Fruit fly (Drosophila melanogaster) whole organism, embryonic: ENCODE results near the gene CG7860.
A peak's percentile ranks its signal among the peaks of the same experiment; 100 is the strongest.

Experiments used
- Bteb2 ChIP-seq: fragments of 200-800 bp; sonication (Bioruptor generic); optimal IDR thresholded peaks from 2 replicates; lab custom pipeline; 2016; ENCODE audit warnings: missing biosample characterization, missing genetic modification characterization
- C15 ChIP-seq: fragments of 200-800 bp; sonication (Bioruptor generic); IDR thresholded peaks from 3 replicates; pipeline ENCODE4 v1.3.6; 2022; ENCODE audit warnings: missing biosample characterization, missing genetic modification characterization
- CG10431 ChIP-seq: fragments of 200-800 bp; sonication (Bioruptor generic); optimal IDR thresholded peaks from 3 replicates; lab custom pipeline; 2018; ENCODE audit warnings: missing biosample characterization, mild to moderate bottlenecking, missing genetic modification characterization
- CG10462 ChIP-seq: fragments of 200-800 bp; sonication (Bioruptor generic); optimal IDR thresholded peaks from 2 replicates; lab custom pipeline; 2016; ENCODE audit warnings: missing biosample characterization, missing genetic modification characterization
- CG10959 ChIP-seq: fragments of 200-800 bp; sonication (Bioruptor generic); IDR thresholded peaks from 2 replicates; pipeline ENCODE4 v1.3.6; 2022; ENCODE audit warnings: missing biosample characterization, missing genetic modification characterization
- CG12659 ChIP-seq: fragments of 200-800 bp; sonication (Bioruptor generic); optimal IDR thresholded peaks from 3 replicates; lab custom pipeline; 2017; ENCODE audit warnings: mild to moderate bottlenecking, missing biosample characterization, missing genetic modification reagents, missing genetic modification characterization
- CG15479 ChIP-seq: fragments of 200-800 bp; sonication (Bioruptor generic); optimal IDR thresholded peaks from 3 replicates; lab custom pipeline; 2019; ENCODE audit warnings: missing biosample characterization, mild to moderate bottlenecking, missing genetic modification characterization, moderate library complexity
- CG15601 ChIP-seq: fragments of 200-800 bp; sonication (Bioruptor generic); optimal IDR thresholded peaks from 3 replicates; lab custom pipeline; 2019; ENCODE audit warnings: missing biosample characterization, mild to moderate bottlenecking, missing genetic modification characterization, moderate library complexity
- CG16779 ChIP-seq: fragments of 200-800 bp; sonication (Bioruptor generic); IDR thresholded peaks from 2 replicates; pipeline ENCODE4 v1.3.6; 2022; ENCODE audit warnings: missing biosample characterization, missing genetic modification characterization
- CG30403 ChIP-seq: fragments of 200-800 bp; sonication (Bioruptor generic); optimal IDR thresholded peaks from 3 replicates; lab custom pipeline; 2016; ENCODE audit warnings: missing biosample characterization, missing genetic modification characterization
- CG3065 ChIP-seq: fragments of 200-800 bp; sonication (Bioruptor generic); optimal IDR thresholded peaks from 2 replicates; lab custom pipeline; 2016; ENCODE audit warnings: missing biosample characterization, missing genetic modification characterization
- CG33557 ChIP-seq: fragments of 200-800 bp; sonication (Bioruptor generic); optimal IDR thresholded peaks from 2 replicates; lab custom pipeline; 2019; ENCODE audit warnings: missing biosample characterization, mild to moderate bottlenecking, missing genetic modification characterization, moderate library complexity
- CG34422 ChIP-seq: fragments of 200-800 bp; sonication (Bioruptor generic); IDR thresholded peaks from 3 replicates; pipeline ENCODE4 v1.3.6; 2022; ENCODE audit warnings: missing biosample characterization, missing genetic modification characterization
- CG3847 ChIP-seq: fragments of 200-800 bp; sonication (Bioruptor generic); IDR thresholded peaks from 2 replicates; pipeline ENCODE4 v1.3.6; 2022; ENCODE audit warnings: missing biosample characterization, missing genetic modification characterization
- CG7556 ChIP-seq: fragments of 200-800 bp; sonication (Bioruptor generic); optimal IDR thresholded peaks from 2 replicates; lab custom pipeline; 2017; ENCODE audit warnings: missing biosample characterization, mild to moderate bottlenecking, missing genetic modification characterization
- CG7839 ChIP-seq: fragments of 200-800 bp; sonication (Bioruptor generic); optimal IDR thresholded peaks from 3 replicates; lab custom pipeline; 2018; ENCODE audit warnings: missing biosample characterization, mild to moderate bottlenecking, missing genetic modification characterization, moderate library complexity
- CG8765 ChIP-seq: fragments of 200-800 bp; sonication (Bioruptor generic); IDR thresholded peaks from 2 replicates; pipeline ENCODE4 v1.3.6; 2022; ENCODE audit warnings: missing biosample characterization, missing genetic modification characterization
- CG9437 ChIP-seq: fragments of 200-800 bp; sonication (Bioruptor generic); optimal IDR thresholded peaks from 2 replicates; lab custom pipeline; 2018; ENCODE audit warnings: missing biosample characterization, mild to moderate bottlenecking, missing genetic modification characterization
- Dad ChIP-seq: fragments of 200-800 bp; sonication (Bioruptor generic); optimal IDR thresholded peaks from 3 replicates; lab custom pipeline; 2016; ENCODE audit warnings: missing biosample characterization, missing genetic modification characterization
- Dbx ChIP-seq: fragments of 200-800 bp; sonication (Bioruptor generic); IDR thresholded peaks from 3 replicates; pipeline ENCODE4 v1.3.6; 2022; ENCODE audit warnings: missing biosample characterization, missing genetic modification characterization
- Doc3 ChIP-seq: fragments of 200-800 bp; sonication (Bioruptor generic); IDR thresholded peaks from 3 replicates; pipeline ENCODE4 v1.3.6; 2022; ENCODE audit warnings: missing biosample characterization, missing genetic modification characterization; ENCODE audit not compliant: partially characterized antibody
- Fer1 ChIP-seq: fragments of 200-800 bp; sonication (Bioruptor generic); optimal IDR thresholded peaks from 2 replicates; lab custom pipeline; 2017; ENCODE audit warnings: missing biosample characterization, mild to moderate bottlenecking, missing genetic modification characterization
- H15 ChIP-seq: fragments of 200-800 bp; sonication (Bioruptor generic); IDR thresholded peaks from 3 replicates; pipeline ENCODE4 v1.3.6; 2022; ENCODE audit warnings: missing biosample characterization, missing genetic modification characterization
- H2.0 ChIP-seq: fragments of 200-800 bp; sonication (Bioruptor generic); IDR thresholded peaks from 2 replicates; pipeline ENCODE4 v1.3.6; 2022; ENCODE audit warnings: missing biosample characterization, missing genetic modification characterization
- Hr3 ChIP-seq: fragments of 200-800 bp; sonication (Bioruptor generic); optimal IDR thresholded peaks from 3 replicates; lab custom pipeline; 2016; ENCODE audit warnings: missing biosample characterization, missing genetic modification characterization
- Lim3 ChIP-seq: fragments of 200-800 bp; sonication (Bioruptor generic); IDR thresholded peaks from 2 replicates; pipeline ENCODE4 v1.3.6; 2022; ENCODE audit warnings: missing biosample characterization, missing genetic modification characterization
- MESR4 ChIP-seq: fragments of 200-800 bp; sonication (Bioruptor generic); optimal IDR thresholded peaks from 2 replicates; lab custom pipeline; 2018; ENCODE audit warnings: missing biosample characterization, mild to moderate bottlenecking, missing genetic modification characterization, moderate library complexity
- Max ChIP-seq: fragments of 200-800 bp; sonication (Bioruptor generic); optimal IDR thresholded peaks from 2 replicates; lab custom pipeline; 2016; ENCODE audit warnings: missing biosample characterization, mild to moderate bottlenecking, missing genetic modification characterization
- Poxn ChIP-seq: fragments of 200-800 bp; sonication (Bioruptor generic); IDR thresholded peaks from 2 replicates; pipeline ENCODE4 v1.3.6; 2022; ENCODE audit warnings: missing biosample characterization, missing genetic modification characterization
- Rx ChIP-seq: fragments of 200-800 bp; sonication (Bioruptor generic); IDR thresholded peaks from 2 replicates; pipeline ENCODE4 v1.3.6; 2022; ENCODE audit warnings: missing biosample characterization, missing genetic modification characterization
- Spps ChIP-seq: fragments of 200-800 bp; sonication (Bioruptor generic); optimal IDR thresholded peaks from 2 replicates; lab custom pipeline; 2018; ENCODE audit warnings: missing biosample characterization, mild to moderate bottlenecking, missing genetic modification characterization
- Usf ChIP-seq: fragments of 200-800 bp; sonication (Bioruptor generic); optimal IDR thresholded peaks from 2 replicates; lab custom pipeline; 2017; ENCODE audit warnings: missing genotype, missing biosample characterization, missing genetic modification characterization
- amos ChIP-seq: fragments of 200-800 bp; sonication (Bioruptor generic); IDR thresholded peaks from 2 replicates; pipeline ENCODE4 v1.3.6; 2022; ENCODE audit warnings: missing biosample characterization, missing genetic modification characterization; ENCODE audit not compliant: partially characterized antibody
- btn ChIP-seq: fragments of 200-800 bp; sonication (Bioruptor generic); optimal IDR thresholded peaks from 2 replicates; lab custom pipeline; 2016; ENCODE audit warnings: missing biosample characterization, missing genetic modification characterization
- disco-r ChIP-seq: fragments of 200-800 bp; sonication (Bioruptor generic); optimal IDR thresholded peaks from 2 replicates; lab custom pipeline; 2016; ENCODE audit warnings: missing biosample characterization, missing genetic modification characterization
- emc ChIP-seq: fragments of 200-800 bp; sonication (Bioruptor generic); optimal IDR thresholded peaks from 2 replicates; lab custom pipeline; 2016; ENCODE audit warnings: missing biosample characterization, missing genetic modification characterization
- ems ChIP-seq: fragments of 200-800 bp; sonication (Bioruptor generic); optimal IDR thresholded peaks from 3 replicates; lab custom pipeline; 2016; ENCODE audit warnings: missing biosample characterization, missing genetic modification characterization
- gce ChIP-seq: fragments of 200-800 bp; sonication (Bioruptor generic); IDR thresholded peaks from 3 replicates; pipeline ENCODE4 v1.3.6; 2022; ENCODE audit warnings: missing biosample characterization, missing genetic modification characterization
- grau ChIP-seq: fragments of 200-800 bp; optimal IDR thresholded peaks from 3 replicates; lab custom pipeline; 2019; ENCODE audit warnings: missing biosample characterization, mild to moderate bottlenecking, missing genetic modification characterization, moderate library complexity
- gsb-n ChIP-seq: fragments of 200-800 bp; sonication (Bioruptor generic); optimal IDR thresholded peaks from 3 replicates; lab custom pipeline; 2018; ENCODE audit warnings: missing biosample characterization, mild to moderate bottlenecking, missing genetic modification characterization
- gt ChIP-seq: fragments of 200-800 bp; sonication (Bioruptor generic); IDR thresholded peaks from 2 replicates; pipeline ENCODE4 v1.3.6; 2022; ENCODE audit warnings: missing biosample characterization, missing genetic modification characterization
- h ChIP-seq: fragments of >200 bp; optimal IDR thresholded peaks from 2 replicates; lab custom pipeline; 2017
- hbn ChIP-seq: fragments of 200-800 bp; sonication (Bioruptor generic); IDR thresholded peaks from 2 replicates; pipeline ENCODE4 v1.3.6; 2022; ENCODE audit warnings: missing biosample characterization, missing genetic modification characterization; ENCODE audit not compliant: partially characterized antibody
- lov ChIP-seq, 2 experiments: fragments of 200-800 bp in 1 of 2; fragments of >200 bp in 1 of 2; sonication (Bioruptor generic) in 1 of 2; IDR thresholded peaks in 1 of 2; optimal IDR thresholded peaks in 1 of 2; 2 replicates in 1 of 2; 3 replicates in 1 of 2; pipeline versions ENCODE4 v1.3.6 to Lab custom; 2017 to 2022; ENCODE audit warnings: missing biosample characterization in 1 of 2, missing genetic modification characterization in 1 of 2
- onecut ChIP-seq: fragments of 200-800 bp; sonication (Bioruptor generic); IDR thresholded peaks from 2 replicates; pipeline ENCODE4 v1.3.6; 2022; ENCODE audit warnings: missing biosample characterization, missing genetic modification characterization
- prd ChIP-seq, 3 experiments: fragments of >200 bp in 2 of 3; fragments of 200-800 bp in 1 of 3; sonication (Bioruptor generic) in 1 of 3; optimal IDR thresholded peaks in 2 of 3; IDR thresholded peaks in 1 of 3; 2 replicates in 2 of 3; 3 replicates in 1 of 3; pipeline versions ENCODE4 v1.3.6 to Lab custom; 2017 to 2022; ENCODE audit warnings: missing biosample characterization in 1 of 3, missing genetic modification characterization in 1 of 3
- shn ChIP-seq: fragments of 200-800 bp; sonication (Bioruptor generic); optimal IDR thresholded peaks from 3 replicates; lab custom pipeline; 2016; ENCODE audit warnings: missing biosample characterization, missing genetic modification characterization
- so ChIP-seq: fragments of 200-800 bp; sonication (Bioruptor generic); IDR thresholded peaks from 3 replicates; pipeline ENCODE4 v1.3.6; 2022; ENCODE audit warnings: missing biosample characterization, missing genetic modification characterization
- toy ChIP-seq: fragments of 200-800 bp; sonication (Bioruptor generic); IDR thresholded peaks from 2 replicates; pipeline ENCODE4 v1.3.6; 2022; ENCODE audit warnings: missing biosample characterization, missing genetic modification characterization
- wor ChIP-seq: fragments of 200-800 bp; sonication (Bioruptor generic); IDR thresholded peaks from 2 replicates; pipeline ENCODE4 v1.3.6; 2022; ENCODE audit warnings: missing biosample characterization, missing genetic modification characterization
- yki ChIP-seq: fragments of >200 bp; optimal IDR thresholded peaks from 3 replicates; lab custom pipeline; 2018

Gene CG7860

dm6 chrX:15549055-15549454, 19.7 kb upstream of the CG7860 start (continued):
- TF ChIP-seq Fer1 (GFP tag; lab: Kevin White, UChicago) (peak; percentile 73), C15 (GFP tag; lab: Robert Waterston, UW) (no peak), Max (peak; percentile 35), amos (GFP tag; lab: Robert Waterston, UW) (no peak), Spps (tag; lab: Kevin White, UChicago) (no peak), Lim3 (0 out of 2 replicates have a peak, but pooled peaks have one; percentile 7), lov (optimal IDR thresholded peaks at IDR 0.05; lab: Kevin White, UChicago) (no peak), lov (GFP tag; IDR thresholded peaks at IDR 0.05; lab: Robert Waterston, UW) (no peak), Poxn (0 out of 2 replicates have a peak, but pooled peaks have one; percentile 44), H15 (GFP tag; lab: Robert Waterston, UW) (peak; percentile 54; the same call in 1 of the 3 replicates), shn (GFP tag; lab: Kevin White, UChicago) (peak; percentile 65), hbn (GFP tag; lab: Robert Waterston, UW) (no peak), wor (0 out of 2 replicates have a peak, but pooled peaks have one; percentile 46), CG16779 (0 out of 2 replicates have a peak, but pooled peaks have one; percentile 52), CG10462 (GFP tag; lab: Kevin White, UChicago) (peak; percentile 29), CG7839 (tag; lab: Kevin White, UChicago) (peak; percentile 88), CG15479 (GFP tag; lab: Kevin White, UChicago) (no peak), gce (GFP tag; lab: Robert Waterston, UW) (peak; percentile 48; the same call in 1 of the 3 replicates), so (peak; percentile 83; the same call in 2 of the 3 replicates), Hr3 (GFP tag; lab: Kevin White, UChicago) (peak; percentile 56), Dad (GFP tag; lab: Kevin White, UChicago) (peak; percentile 23), yki (lab: Kevin White, UChicago) (no peak), H2.0 (GFP tag; lab: Robert Waterston, UW) (peak; percentile 61), CG15601 (tag; lab: Kevin White, UChicago) (no peak), CG9437 (GFP tag; lab: Kevin White, UChicago) (peak; percentile 58), Dbx (GFP tag; lab: Robert Waterston, UW) (peak; percentile 63), CG34422 (peak; percentile 72), gsb-n (tag; lab: Kevin White, UChicago) (peak; percentile 43), CG8765 (GFP tag; lab: Robert Waterston, UW) (no peak), Rx (GFP tag; lab: Robert Waterston, UW) (0 out of 2 replicates have a peak, but pooled peaks have one; percentile 8), Bteb2 (peak; percentile 57), onecut (peak; percentile 48; the same call in 1 of the 2 replicates), grau (tag; lab: Kevin White, UChicago) (peak; percentile 87), CG10431 (GFP tag; lab: Kevin White, UChicago) (no peak), CG3065 (no peak), prd (optimal IDR thresholded peaks at IDR 0.05; lab: Kevin White, UChicago) (no peak), prd (GFP tag; IDR thresholded peaks at IDR 0.05; lab: Robert Waterston, UW) (peak; percentile 80), CG12659 (GFP tag; lab: Kevin White, UChicago) (peak; percentile 78), emc (peak; percentile 67), CG7556 (GFP tag; lab: Kevin White, UChicago) (peak; percentile 79), CG3847 (GFP tag; lab: Robert Waterston, UW) (peak; percentile 69), disco-r (peak; percentile 28), h (lab: Kevin White, UChicago) (no peak), MESR4 (GFP tag; lab: Kevin White, UChicago) (no peak), ems (GFP tag; lab: Kevin White, UChicago) (peak; percentile 70), toy (peak; percentile 23; the same call in 1 of the 2 replicates), btn (peak; percentile 32), CG10959 (GFP tag; lab: Robert Waterston, UW) (no peak), CG33557 (GFP tag; lab: Kevin White, UChicago) (no peak), gt (GFP tag; lab: Robert Waterston, UW) (no peak), Doc3 (GFP tag; lab: Robert Waterston, UW) (no peak), Usf (peak; percentile 24), CG30403 (peak; percentile 83)
